Fruit fly (Drosophila melanogaster): ENCODE results near the gene Aduk.

The Aduk gene

DNA sequence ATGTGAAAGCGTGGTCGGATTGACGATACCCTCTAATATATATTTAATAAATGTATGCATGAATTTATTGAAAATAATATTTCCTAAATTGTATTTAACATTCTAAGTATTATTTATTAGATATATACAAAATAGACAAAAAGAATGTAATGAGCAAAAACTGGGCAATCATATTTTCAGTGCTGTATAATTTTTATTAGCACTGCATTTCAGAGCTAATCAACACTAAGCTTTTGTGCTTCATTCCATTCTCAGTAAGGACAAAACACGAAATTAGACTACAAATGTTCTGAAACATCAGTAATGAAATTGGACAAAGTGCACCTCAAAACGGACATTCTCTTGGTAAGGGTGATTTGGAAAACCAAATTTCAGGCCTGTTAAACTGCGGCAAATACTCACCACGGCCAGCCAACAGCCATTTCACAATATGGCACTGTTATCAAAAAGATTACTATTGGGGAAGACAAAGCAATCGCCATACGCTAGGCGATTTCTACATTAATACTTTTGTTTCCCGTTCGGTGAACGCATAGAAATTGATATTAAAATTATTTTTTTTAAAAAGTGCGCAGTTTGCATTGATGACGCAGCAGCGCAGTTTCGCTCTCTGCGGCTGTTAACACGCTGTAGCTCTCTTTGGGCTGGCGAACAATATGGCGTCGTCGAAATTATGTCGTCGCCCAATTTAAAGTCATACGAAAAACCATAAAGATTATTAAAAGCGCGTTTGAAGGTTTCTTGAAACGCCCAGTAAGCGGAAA lies 6.1 kb upstream of the Aduk start (continued):
- TF ChIP-seq rib (GFP tag; IDR thresholded peaks at IDR 0.05) (peak; percentile 66; the same call in 1 of the 2 replicates), Bdp1 (GFP tag; optimal IDR thresholded peaks at IDR 0.05) (peak; percentile 53), CG9727 (GFP tag; optimal IDR thresholded peaks at IDR 0.05) (peak; percentile 96), Atf6 (GFP tag; IDR thresholded peaks at IDR 0.05) (peak; percentile 82), Neu2 (GFP tag; optimal IDR thresholded peaks at IDR 0.05; ENCODE audit: borderline replicate concordance) (no peak), CG8944 (GFP tag; optimal IDR thresholded peaks at IDR 0.05) (peak; percentile 61), CG14860 (GFP tag; IDR thresholded peaks at IDR 0.05; ENCODE audit: partially characterized antibody) (no peak), croc (GFP tag; conservative IDR thresholded peaks at IDR 0.05) (peak; percentile 60), sim (GFP tag; IDR thresholded peaks at IDR 0.05) (no peak), CG15696 (tag; optimal IDR thresholded peaks at IDR 0.05) (peak; percentile 85), CG34224 (GFP tag; IDR thresholded peaks at IDR 0.05; ENCODE audit: partially characterized antibody) (no peak), kah (GFP tag; optimal IDR thresholded peaks at IDR 0.05) (peak; percentile 57), CG1024 (GFP tag; IDR thresholded peaks at IDR 0.05) (no peak), CG13775 (GFP tag; optimal IDR thresholded peaks at IDR 0.05) (peak; percentile 94), CG2889 (GFP tag; IDR thresholded peaks at IDR 0.05) (peak; percentile 71), fd64A (GFP tag; optimal IDR thresholded peaks at IDR 0.05) (peak; percentile 43), CG12104 (GFP tag; optimal IDR thresholded peaks at IDR 0.05) (peak; percentile 90), vfl (GFP tag; optimal IDR thresholded peaks at IDR 0.05) (peak; percentile 71), Stat92E (GFP tag; optimal IDR thresholded peaks at IDR 0.05) (no peak), PHDP (tag; optimal IDR thresholded peaks at IDR 0.05) (peak; percentile 90), CG11085 (GFP tag; IDR thresholded peaks at IDR 0.05) (peak; percentile 51), CG17359 (tag; optimal IDR thresholded peaks at IDR 0.05) (peak; percentile 91), CG11456 (GFP tag; IDR thresholded peaks at IDR 0.05) (peak; percentile 81), Dll (GFP tag; IDR thresholded peaks at IDR 0.05; ENCODE audit: partially characterized antibody) (no peak), lilli (GFP tag; optimal IDR thresholded peaks at IDR 0.05) (peak; percentile 85), CG9437 (GFP tag; optimal IDR thresholded peaks at IDR 0.05) (peak; percentile 91), HmgZ (tag; optimal IDR thresholded peaks at IDR 0.05) (peak; percentile 91), CG3838 (GFP tag; optimal IDR thresholded peaks at IDR 0.05) (peak; percentile 48), bowl (GFP tag; IDR thresholded peaks at IDR 0.05) (peak; percentile 27; the same call in 1 of the 2 replicates), CG7372 (GFP tag; IDR thresholded peaks at IDR 0.05) (peak; percentile 66), CG18599 (GFP tag; optimal IDR thresholded peaks at IDR 0.05) (peak; percentile 91), Gsc (GFP tag; IDR thresholded peaks at IDR 0.05) (no peak), Hr39 (optimal IDR thresholded peaks at IDR 0.05) (no peak), Ets65A (GFP tag) (peak; percentile 95), Dp (GFP tag; optimal IDR thresholded peaks at IDR 0.05) (no peak), CG17802 (tag; optimal IDR thresholded peaks at IDR 0.05) (peak; percentile 55), Scr (GFP tag; IDR thresholded peaks at IDR 0.05; ENCODE audit: partially characterized antibody) (no peak), CG4282 (GFP tag; optimal IDR thresholded peaks at IDR 0.05) (no peak), Lhr (GFP tag; optimal IDR thresholded peaks at IDR 0.05) (peak; percentile 59), MTF-1 (GFP tag; optimal IDR thresholded peaks at IDR 0.05; ENCODE audit: borderline replicate concordance) (peak; percentile 53), CG7556 (GFP tag; optimal IDR thresholded peaks at IDR 0.05) (peak; percentile 93), Atf-2 (GFP tag; optimal IDR thresholded peaks at IDR 0.05) (peak; percentile 53), CG10543 (GFP tag; optimal IDR thresholded peaks at IDR 0.05) (peak; percentile 84), CG10321 (GFP tag; IDR thresholded peaks at IDR 0.05) (peak; percentile 67), CTCF (GFP tag; optimal IDR thresholded peaks at IDR 0.05) (peak; percentile 41), Hr51 (GFP tag; optimal IDR thresholded peaks at IDR 0.05) (peak; percentile 76 to 93), Oaz (GFP tag; IDR thresholded peaks at IDR 0.05) (peak; percentile 68), HLH4C (GFP tag; IDR thresholded peaks at IDR 0.05; ENCODE audit: partially characterized antibody) (no peak), Tbp (GFP tag; optimal IDR thresholded peaks at IDR 0.05) (no peak)

Data from whole organism, embryonic.